Worm (Caenorhabditis elegans): Measurements from ENCODE around the gene parg-1.
"Not testable (repeated sequence)": the region's sequence is repeated elsewhere in the genome, so short reads cannot be mapped to it uniquely, and the experiment has no call there.

The parg-1 gene

DNA sequence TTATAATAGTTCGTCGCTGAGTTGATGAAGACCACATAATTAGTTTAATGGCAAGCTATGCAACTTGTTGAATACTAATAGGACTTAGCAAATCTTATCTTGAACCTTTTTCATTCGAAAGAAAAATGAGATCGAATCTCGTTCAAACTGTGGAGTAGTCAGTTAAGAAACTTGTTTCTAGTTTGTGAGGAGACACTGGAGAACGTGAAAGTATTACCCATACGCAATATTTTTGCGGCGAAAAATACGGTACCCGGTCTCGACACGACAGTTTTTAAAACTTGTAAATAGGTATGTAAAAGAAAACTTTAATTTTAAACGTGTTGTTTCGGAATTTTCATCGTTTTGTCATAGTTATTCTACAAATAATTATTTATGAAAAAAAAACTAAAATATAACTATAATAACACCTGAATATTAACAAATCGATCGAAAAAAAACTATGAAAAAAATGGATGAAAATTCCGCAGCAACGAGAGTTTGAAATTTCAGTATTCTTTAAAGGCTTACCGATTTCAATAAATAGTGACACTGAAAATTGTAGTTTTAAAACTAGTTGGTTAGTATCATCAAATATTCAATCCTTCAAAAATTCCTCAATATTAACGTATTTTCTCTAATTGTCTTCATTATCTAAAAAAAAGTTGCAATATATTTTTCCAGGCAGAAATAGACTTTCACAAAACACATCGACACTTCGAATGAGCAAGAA is at the start of gene parg-1, which contains the start of gene F20C5.7:
Gene parg-1, plus strand, starts transcription at position 662 of the 712 bp plus-strand sequence.
Gene F20C5.7, minus strand, starts transcription at position 101 of the 712 bp plus-strand sequence.
- TF ChIP-seq him-1 (tag; optimal IDR thresholded peaks at IDR 0.05): no peak
- TF ChIP-seq dao-5 (tag; optimal IDR thresholded peaks at IDR 0.05): no peak
- no peak for TF ChIP-seq W03F9.2 (tag; optimal IDR thresholded peaks at IDR 0.05)

DNA sequence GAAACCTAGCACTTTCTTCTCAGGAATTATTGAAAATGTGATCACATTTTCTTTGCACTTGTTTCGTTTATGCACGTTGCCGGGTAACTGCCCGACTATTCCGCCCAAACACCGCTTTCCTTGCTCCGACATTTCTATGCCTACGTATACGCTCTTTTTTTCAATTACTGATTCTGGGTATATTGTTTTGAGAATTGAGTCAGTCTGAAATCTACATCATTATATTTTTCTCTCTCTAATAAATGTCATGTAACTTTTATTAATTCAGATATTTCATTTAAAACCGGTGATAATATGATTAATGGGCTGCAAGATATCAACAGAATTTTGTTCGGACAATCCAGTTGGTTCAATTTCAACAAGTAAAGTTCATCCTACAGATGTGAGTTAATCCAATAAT is 48.6 kb upstream of the parg-1 start, which contains the start of gene ttll-11:
Gene ttll-11, plus strand, starts transcription at position 301 of the 400 bp plus-strand sequence.
- TF ChIP-seq him-1 (tag; optimal IDR thresholded peaks at IDR 0.05) (no peak), W03F9.2 (tag; optimal IDR thresholded peaks at IDR 0.05) (no peak), dao-5 (tag; optimal IDR thresholded peaks at IDR 0.05) (no peak)

DNA sequence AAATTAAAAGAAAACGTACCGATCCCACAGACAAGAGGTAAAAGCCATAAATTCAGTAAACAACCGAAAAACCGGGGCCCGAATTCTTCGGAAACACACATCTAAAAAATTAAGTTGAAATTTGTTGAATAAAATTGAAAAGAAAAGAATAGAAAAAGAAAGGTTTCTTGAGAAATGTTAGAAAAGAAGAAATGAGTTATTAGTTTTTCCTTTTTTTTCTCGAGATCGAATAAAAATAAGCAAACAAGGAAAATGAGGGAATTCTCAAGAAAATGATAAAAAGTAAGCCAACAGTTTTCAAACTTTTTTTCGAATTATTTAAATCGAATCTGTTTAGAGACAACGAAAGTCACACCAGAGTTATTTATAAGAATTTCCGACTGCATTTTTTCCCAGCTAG is 40.5 kb upstream of the parg-1 start, which contains the start of gene H23L24.4:
Gene H23L24.4, minus strand, starts transcription at position 101 of the 400 bp plus-strand sequence.
- TF ChIP-seq dao-5 (tag; optimal IDR thresholded peaks at IDR 0.05) (no peak), him-1 (tag; optimal IDR thresholded peaks at IDR 0.05) (no peak), W03F9.2 (tag; optimal IDR thresholded peaks at IDR 0.05) (no peak)

DNA sequence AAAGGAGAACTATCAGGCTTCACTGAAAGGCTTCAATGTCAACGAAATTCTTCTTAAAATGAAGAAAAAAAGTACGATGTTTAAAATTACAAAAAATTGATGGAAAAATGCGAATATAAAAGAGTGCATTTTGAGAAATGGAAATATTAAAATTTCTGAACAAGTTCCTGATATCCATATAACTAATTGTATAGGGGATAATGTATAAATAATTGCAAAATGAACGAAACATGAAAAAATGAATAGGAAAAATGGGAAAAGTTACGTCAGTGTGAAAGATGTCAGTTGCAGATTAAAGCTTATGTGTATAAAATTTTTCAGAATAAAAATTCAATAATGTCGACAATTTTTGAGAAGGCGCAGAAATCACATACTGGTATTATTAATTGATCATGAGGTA is 38.0 kb upstream of the parg-1 start:
- TF ChIP-seq W03F9.2 (tag; optimal IDR thresholded peaks at IDR 0.05) (no peak), him-1 (tag; optimal IDR thresholded peaks at IDR 0.05) (no peak), dao-5 (tag; optimal IDR thresholded peaks at IDR 0.05) (no peak)

DNA sequence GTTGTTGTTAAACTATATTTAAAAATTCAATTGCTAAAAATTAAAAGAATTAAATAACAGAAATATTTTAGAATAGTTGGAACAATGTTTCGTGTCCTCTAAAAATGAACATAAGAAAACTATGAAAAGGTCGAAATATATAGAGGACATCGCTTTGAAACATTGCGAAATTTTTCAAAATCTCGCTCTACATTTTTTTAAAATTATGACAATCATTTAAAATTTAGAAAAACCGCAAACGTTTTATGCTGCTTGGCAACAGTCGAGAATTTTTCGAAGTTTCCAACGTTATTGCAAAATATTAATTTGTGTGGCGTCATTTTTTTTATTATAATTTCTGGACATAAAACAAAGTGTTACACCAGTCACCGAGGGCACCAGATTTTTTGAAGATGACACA is 31.0 kb upstream of the parg-1 start, which contains the start of the genes parg-2 and ipla-5:
Gene parg-2, minus strand, starts transcription at position 101 of the 400 bp plus-strand sequence.
Gene ipla-5, plus strand, starts transcription at position 216 of the 400 bp plus-strand sequence.
- not testable (repeated sequence) for TF ChIP-seq him-1, W03F9.2, dao-5 (tag; optimal IDR thresholded peaks at IDR 0.05)

DNA sequence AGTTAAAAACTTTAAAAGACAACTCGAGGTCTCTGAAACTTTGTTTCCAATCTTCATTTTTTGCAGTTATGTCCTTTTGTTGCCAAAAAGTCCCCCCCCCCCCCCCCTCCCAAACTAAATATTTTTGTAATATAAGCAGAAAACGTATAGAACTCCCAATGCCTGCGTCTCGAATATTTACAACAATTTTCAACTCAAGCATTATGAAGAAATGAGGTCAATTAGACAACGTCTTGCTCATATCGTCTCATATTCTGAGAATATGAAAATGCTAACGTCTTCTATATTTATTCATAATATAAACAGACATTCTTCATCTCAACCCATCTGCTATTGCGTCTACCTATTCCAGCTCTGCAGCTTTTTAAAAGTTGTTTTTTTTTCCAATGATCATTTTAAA is 27.9 kb upstream of the parg-1 start, which contains the start of gene H23L24.1:
Gene H23L24.1, plus strand, starts transcription at position 301 of the 400 bp plus-strand sequence.
- no peak for TF ChIP-seq him-1 (tag; optimal IDR thresholded peaks at IDR 0.05)

DNA sequence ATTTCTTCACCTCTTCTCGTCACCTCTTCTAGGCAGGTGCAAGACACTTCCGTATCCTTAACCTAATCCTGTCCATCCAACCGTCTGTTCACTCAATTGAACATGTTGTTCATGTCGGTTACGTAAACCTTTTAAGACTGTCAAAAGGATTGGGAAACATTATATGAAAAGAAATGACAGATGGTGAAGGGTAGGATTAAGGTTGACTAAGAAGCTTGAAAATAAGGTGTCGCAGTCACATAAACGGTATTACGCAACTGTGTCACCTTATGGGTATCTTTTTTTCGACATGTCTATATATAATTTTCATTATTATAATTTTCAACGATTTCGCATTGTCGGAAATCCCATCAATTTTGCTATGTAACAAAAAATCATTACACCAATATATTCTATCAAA is 23.3 kb upstream of the parg-1 start:
- no peak for TF ChIP-seq him-1 (tag; optimal IDR thresholded peaks at IDR 0.05)
- TF ChIP-seq W03F9.2 (tag; optimal IDR thresholded peaks at IDR 0.05): no peak
- TF ChIP-seq dao-5 (tag; optimal IDR thresholded peaks at IDR 0.05): no peak

DNA sequence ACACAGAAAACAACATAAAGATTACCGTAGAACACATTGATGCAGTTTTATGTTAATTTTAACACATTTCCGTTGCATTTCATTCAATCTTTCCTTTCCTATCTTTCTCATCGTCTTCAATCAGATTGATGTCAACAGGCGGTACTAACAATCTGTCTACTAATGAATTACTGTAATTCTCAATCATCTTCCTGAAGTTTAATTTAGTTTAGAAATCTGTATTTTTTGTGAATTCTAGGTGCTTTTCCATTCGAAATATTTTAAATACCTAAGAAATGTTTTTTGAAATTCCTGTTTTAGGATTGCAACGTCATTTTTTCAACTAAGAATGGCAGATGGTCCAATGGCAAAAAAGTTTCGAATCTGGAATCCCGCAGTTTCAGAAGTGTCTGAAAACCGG is 22.3 kb upstream of the parg-1 start, which contains the start of gene F21D5.9:
Gene F21D5.9, plus strand, starts transcription at position 301 of the 400 bp plus-strand sequence.
- no peak for TF ChIP-seq dao-5 (tag; optimal IDR thresholded peaks at IDR 0.05)
- TF ChIP-seq him-1 (tag; optimal IDR thresholded peaks at IDR 0.05): no peak
- TF ChIP-seq W03F9.2 (tag; optimal IDR thresholded peaks at IDR 0.05): no peak

DNA sequence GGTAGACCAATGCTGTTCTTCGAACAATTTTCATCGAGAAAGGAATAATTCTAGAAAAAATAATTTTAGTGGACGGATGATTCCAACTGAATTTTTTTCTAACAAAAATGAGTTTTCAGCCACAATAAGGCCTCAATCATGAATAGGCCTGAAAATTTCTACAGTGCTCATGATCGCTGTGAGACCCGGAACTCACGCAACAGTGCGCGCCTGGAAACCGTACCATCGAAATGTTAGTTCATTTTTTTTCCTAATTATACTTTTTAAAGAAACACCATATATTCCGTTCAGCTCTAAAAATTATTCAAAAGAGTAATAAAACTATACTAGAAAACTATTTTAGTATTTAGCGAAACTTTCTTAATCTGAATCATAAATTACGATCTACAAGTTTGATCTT is 21.1 kb upstream of the parg-1 start:
- no peak for TF ChIP-seq him-1 (tag; optimal IDR thresholded peaks at IDR 0.05)
- TF ChIP-seq W03F9.2 (tag; optimal IDR thresholded peaks at IDR 0.05): no peak
- TF ChIP-seq dao-5 (tag; optimal IDR thresholded peaks at IDR 0.05): no peak

DNA sequence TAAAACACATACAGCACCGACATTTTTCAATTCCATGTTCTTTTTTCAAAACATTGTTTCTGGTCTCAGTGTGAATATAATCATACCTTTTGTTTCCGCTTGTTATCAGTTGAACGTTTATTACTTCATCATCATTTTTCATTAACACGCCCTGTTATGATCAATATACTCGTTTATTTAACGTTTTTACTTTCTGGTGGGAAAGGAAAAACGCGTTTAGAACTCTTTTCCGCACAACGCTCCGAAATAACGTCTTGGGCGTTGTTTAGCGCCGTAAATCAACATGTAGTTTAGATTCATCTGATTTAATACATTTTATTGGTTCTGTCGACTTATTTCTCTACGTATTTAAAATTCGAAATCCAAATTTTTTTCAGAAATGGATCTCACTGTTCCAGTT is 20.7 kb upstream of the parg-1 start, which contains the start of gene pgm-3:
Gene pgm-3, plus strand, starts transcription at position 378 of the 400 bp plus-strand sequence.
- TF ChIP-seq W03F9.2 (tag; optimal IDR thresholded peaks at IDR 0.05): no peak
- no peak for TF ChIP-seq dao-5 (tag; optimal IDR thresholded peaks at IDR 0.05)
- TF ChIP-seq him-1 (tag; optimal IDR thresholded peaks at IDR 0.05): no peak

DNA sequence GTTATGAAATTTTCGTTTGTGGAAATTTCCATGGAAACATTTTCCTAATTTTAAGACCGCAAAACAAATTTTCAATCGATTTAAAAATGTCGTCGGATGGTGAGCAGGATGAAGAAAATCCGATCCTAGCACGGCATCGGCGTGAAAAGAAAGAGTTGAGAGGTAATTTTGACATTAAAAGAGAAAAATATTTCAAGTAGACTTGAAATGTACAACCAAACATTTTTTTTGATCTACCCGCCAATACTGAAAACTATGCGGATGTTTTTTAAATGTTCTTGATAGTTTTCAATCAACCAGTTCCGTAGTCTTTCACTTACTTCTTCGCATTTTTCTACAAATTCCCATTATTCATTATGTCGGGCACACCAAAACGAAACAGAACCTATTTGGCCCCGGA is 17.9 kb upstream of the parg-1 start, which contains the start of gene otub-3:
Gene otub-3, plus strand, starts transcription at position 56 of the 400 bp plus-strand sequence.
- no peak for TF ChIP-seq dao-5 (tag; optimal IDR thresholded peaks at IDR 0.05)
- TF ChIP-seq W03F9.2 (tag; optimal IDR thresholded peaks at IDR 0.05): no peak
- no peak for TF ChIP-seq him-1 (tag; optimal IDR thresholded peaks at IDR 0.05)

DNA sequence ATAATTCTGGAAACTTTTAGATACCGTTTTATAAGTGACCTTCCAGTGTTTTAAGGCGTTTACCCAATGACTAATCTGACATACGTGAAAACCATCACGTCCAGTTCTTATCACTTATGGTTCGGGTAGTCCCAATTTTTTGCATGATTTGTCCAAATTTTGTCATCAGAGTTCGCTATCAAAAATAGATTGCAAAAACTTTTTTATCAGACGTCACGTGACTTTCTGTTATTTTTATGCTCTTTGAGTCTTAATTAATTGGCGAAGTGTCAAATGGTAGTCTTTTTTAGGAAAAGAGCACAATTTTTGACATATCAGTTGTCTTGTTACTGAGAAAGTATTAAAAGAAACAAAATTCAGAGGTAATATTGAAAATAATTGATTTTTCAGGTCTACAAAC is 16.4 kb upstream of the parg-1 start:
- TF ChIP-seq dao-5 (tag; optimal IDR thresholded peaks at IDR 0.05) (no peak), him-1 (tag; optimal IDR thresholded peaks at IDR 0.05) (no peak), W03F9.2 (tag; optimal IDR thresholded peaks at IDR 0.05) (no peak)

DNA sequence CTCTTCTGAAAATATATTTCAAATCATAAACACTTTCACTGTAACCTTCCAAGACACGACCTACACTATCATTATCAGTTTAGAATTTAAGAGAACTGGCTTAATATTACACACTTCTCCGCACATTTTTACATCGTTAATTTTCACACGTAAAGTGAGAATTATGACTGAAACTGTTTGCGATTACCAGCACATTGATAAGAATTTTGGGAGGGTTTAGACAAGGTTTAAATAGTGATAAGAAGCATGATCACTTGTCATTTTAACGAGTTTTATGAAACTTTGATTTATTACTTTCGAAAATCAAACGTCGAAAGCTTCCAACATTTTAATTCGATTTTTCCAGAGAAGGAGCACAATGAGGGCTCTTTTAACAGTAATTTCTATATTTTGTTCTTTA is 15.6 kb upstream of the parg-1 start, which contains the start of gene F21D5.3:
Gene F21D5.3, plus strand, starts transcription at position 347 of the 400 bp plus-strand sequence.
- TF ChIP-seq dao-5 (tag; optimal IDR thresholded peaks at IDR 0.05): no peak
- no peak for TF ChIP-seq him-1 (tag; optimal IDR thresholded peaks at IDR 0.05)
- no peak for TF ChIP-seq W03F9.2 (tag; optimal IDR thresholded peaks at IDR 0.05)

DNA sequence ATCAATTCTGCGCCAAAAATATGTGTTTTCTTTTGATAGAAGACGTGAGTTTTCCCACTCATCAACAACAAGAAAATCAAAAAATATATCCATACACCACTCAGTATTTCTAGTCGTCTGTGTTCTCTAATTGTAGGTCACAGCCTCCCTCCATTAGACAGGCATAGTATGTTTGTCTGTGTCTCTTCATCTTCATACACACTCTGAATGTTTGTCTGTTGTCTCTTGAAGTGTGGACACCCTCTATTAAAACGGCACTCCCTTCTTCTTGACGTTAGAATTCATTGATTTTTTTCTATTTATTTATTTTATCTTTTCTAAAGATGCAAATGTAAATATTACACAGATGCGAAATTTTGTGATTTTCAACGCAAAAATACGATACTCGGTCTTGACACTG is 8.7 kb upstream of the parg-1 start:
- TF ChIP-seq dao-5 (tag; optimal IDR thresholded peaks at IDR 0.05) (no peak), W03F9.2 (tag; optimal IDR thresholded peaks at IDR 0.05) (peak; percentile 10)

Measured in whole organism, L4/young adult.